Worm (Caenorhabditis elegans) whole organism, L4 larva: ENCODE measurements around the gene lipl-4.
A peak's percentile ranks its signal among the peaks of the same experiment; 100 is the strongest.

Experiments used
- fos-1 ChIP-seq: fragments of 150-350 bp; optimal IDR thresholded peaks from 2 replicates; lab custom pipeline; 2014; ENCODE audit warnings: missing biosample characterization, missing genetic modification characterization
- nhr-10 ChIP-seq: fragments of 150-350 bp; optimal IDR thresholded peaks from 2 replicates; lab custom pipeline; 2014; ENCODE audit warnings: missing biosample characterization, missing genetic modification characterization
- pqm-1 ChIP-seq: sonication (generic microtip); optimal IDR thresholded peaks from 2 replicates; lab custom pipeline; 2017; ENCODE audit warnings: missing biosample characterization, missing genetic modification characterization
- snpc-4 ChIP-seq: fragments of 150-350 bp; optimal IDR thresholded peaks from 2 replicates; lab custom pipeline; 2014; ENCODE audit warnings: missing biosample characterization, missing genetic modification characterization
- unc-62 ChIP-seq, 3 experiments: fragments of 150-350 bp in 1 of 3; sonication (generic microtip); optimal IDR thresholded peaks in 2 of 3; peaks in 1 of 3; 1 replicate in 1 of 3; 2 replicates in 2 of 3; lab custom pipeline; 2014 to 2017; ENCODE audit warnings: missing biosample characterization in 3 of 3, missing genetic modification characterization in 3 of 3, missing genetic modification reagents in 3 of 3, missing genotype in 1 of 3
- ztf-11 ChIP-seq: fragments of 150-350 bp; optimal IDR thresholded peaks from 2 replicates; lab custom pipeline; 2014; ENCODE audit warnings: missing biosample characterization, missing genetic modification characterization

DNA sequence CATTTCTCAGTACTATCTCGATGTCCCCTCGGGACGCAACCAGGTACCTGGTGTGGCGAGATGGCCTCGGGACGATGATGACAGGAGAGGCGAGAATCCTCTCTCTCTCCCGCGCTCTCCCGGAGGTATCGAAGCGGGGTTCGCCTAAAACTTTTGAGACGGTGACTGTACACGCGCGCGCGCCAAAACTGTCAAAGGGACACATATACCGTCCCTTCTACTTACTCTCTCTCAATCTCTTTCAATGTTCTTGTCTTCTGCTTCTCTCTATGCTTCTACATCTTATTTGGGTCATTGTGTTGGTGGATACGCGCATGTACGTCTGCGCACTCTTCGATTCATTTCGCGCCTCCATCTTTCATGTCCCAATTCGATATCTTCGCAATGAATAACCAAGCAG lies 8.1 kb upstream of the lipl-4 start:
- TF ChIP-seq unc-62 (GFP tag; optimal IDR thresholded peaks at IDR 0.05 in 1 of 2; lab: Kevin White, UChicago): peak in 1 of 2 experiments; percentile 97
- TF ChIP-seq unc-62 (tag; optimal IDR thresholded peaks at IDR 0.05; lab: Kevin White, UChicago): no peak
- TF ChIP-seq nhr-10 (tag; lab: Kevin White, UChicago): no peak
- no peak for TF ChIP-seq snpc-4
- no peak for TF ChIP-seq fos-1 (tag; lab: Kevin White, UChicago)
- TF ChIP-seq pqm-1 (tag; lab: Kevin White, UChicago): no peak
- TF ChIP-seq ztf-11 (tag; lab: Kevin White, UChicago): no peak
